Worm (Caenorhabditis elegans) whole organism, L1 larva: Measurements from ENCODE around the gene lars-1.

Experiments
- C16A3.4 ChIP-seq: fragments of 150-350 bp; optimal IDR thresholded peaks from 2 replicates; lab custom pipeline; 2014; ENCODE audit warnings: missing biosample characterization, missing genetic modification characterization
- aha-1 ChIP-seq: fragments of 150-350 bp; optimal IDR thresholded peaks from 2 replicates; lab custom pipeline; 2014; ENCODE audit warnings: missing biosample characterization, missing genetic modification characterization
- aly-2 ChIP-seq: fragments of 150-350 bp; optimal IDR thresholded peaks from 2 replicates; lab custom pipeline; 2014; ENCODE audit warnings: missing biosample characterization, missing genetic modification characterization
- ama-1 ChIP-seq: fragments of 150-350 bp; optimal IDR thresholded peaks from 2 replicates; lab custom pipeline; 2014
- blmp-1 ChIP-seq: fragments of 150-350 bp; optimal IDR thresholded peaks from 2 replicates; lab custom pipeline; 2014; ENCODE audit warnings: missing biosample characterization, missing genetic modification characterization
- ceh-82 ChIP-seq, 3 experiments: fragments of 150-350 bp in 1 of 3; sonication (generic microtip) in 2 of 3; optimal IDR thresholded peaks; 2 replicates each; lab custom pipeline; 2014 to 2017; ENCODE audit warnings: missing biosample characterization in 3 of 3, missing genetic modification characterization in 3 of 3
- dsc-1 ChIP-seq: sonication (generic microtip); optimal IDR thresholded peaks from 2 replicates; lab custom pipeline; 2016; ENCODE audit warnings: mild to moderate bottlenecking, missing genetic modification characterization, missing compliant biosample characterization
- efl-1 ChIP-seq, 4 experiments: fragments of 150-350 bp; optimal IDR thresholded peaks in 3 of 4; peaks in 1 of 4; 1 replicate in 1 of 4; 2 replicates in 3 of 4; lab custom pipeline; 2014; ENCODE audit warnings: missing biosample characterization in 2 of 4, missing genetic modification characterization in 2 of 4, missing genetic modification reagents in 2 of 4
- ets-5 ChIP-seq: fragments of 200-800 bp; sonication (Bioruptor generic); IDR thresholded peaks from 2 replicates; pipeline ENCODE4 v1.3.6; 2022; ENCODE audit warnings: missing genetic modification characterization, missing compliant biosample characterization
- fkh-10 ChIP-seq: sonication (generic microtip); optimal IDR thresholded peaks from 2 replicates; lab custom pipeline; 2017; ENCODE audit warnings: missing biosample characterization, missing genetic modification reagents, missing genetic modification characterization
- fkh-8 ChIP-seq: sonication (generic microtip); optimal IDR thresholded peaks from 2 replicates; lab custom pipeline; 2016; ENCODE audit warnings: mild to moderate bottlenecking, missing genetic modification characterization, missing compliant biosample characterization
- fos-1 ChIP-seq: fragments of 150-350 bp; optimal IDR thresholded peaks from 2 replicates; lab custom pipeline; 2014; ENCODE audit warnings: missing biosample characterization, missing genetic modification characterization
- hlh-4 ChIP-seq: sonication (generic microtip); optimal IDR thresholded peaks from 2 replicates; lab custom pipeline; 2016; ENCODE audit warnings: mild to moderate bottlenecking, missing genetic modification characterization, missing compliant biosample characterization
- irx-1 ChIP-seq: sonication (generic microtip); optimal IDR thresholded peaks from 2 replicates; lab custom pipeline; 2016; ENCODE audit warnings: missing genetic modification characterization, missing compliant biosample characterization
- jun-1 ChIP-seq: fragments of 150-350 bp; optimal IDR thresholded peaks from 2 replicates; lab custom pipeline; 2014; ENCODE audit warnings: missing biosample characterization, missing genetic modification reagents, missing genetic modification characterization
- lin-13 ChIP-seq: fragments of 150-350 bp; optimal IDR thresholded peaks from 2 replicates; lab custom pipeline; 2014; ENCODE audit warnings: missing biosample characterization, missing genetic modification reagents, missing genetic modification characterization
- lin-14 ChIP-seq: fragments of 200-800 bp; sonication (Bioruptor generic); optimal IDR thresholded peaks from 2 replicates; lab custom pipeline; 2018; ENCODE audit warnings: mild to moderate bottlenecking, missing genetic modification characterization, moderate library complexity, missing compliant biosample characterization
- lin-35 ChIP-seq, 2 experiments: fragments of 150-350 bp; optimal IDR thresholded peaks; 2 replicates each; lab custom pipeline; 2014; ENCODE audit warnings: missing biosample characterization in 2 of 2, missing genetic modification characterization in 2 of 2, missing genetic modification reagents in 2 of 2
- lin-39 ChIP-seq: fragments of 150-350 bp; optimal IDR thresholded peaks from 2 replicates; lab custom pipeline; 2014; ENCODE audit warnings: missing biosample characterization, missing genetic modification reagents, missing genetic modification characterization
- nhr-11 ChIP-seq: fragments of 150-350 bp; optimal IDR thresholded peaks from 2 replicates; lab custom pipeline; 2014; ENCODE audit warnings: missing biosample characterization, missing genetic modification characterization
- nhr-19 ChIP-seq: fragments of 200-800 bp; sonication (Bioruptor generic); conservative IDR thresholded peaks from 2 replicates; pipeline ENCODE4 v1.3.6; 2022; ENCODE audit warnings: missing genetic modification characterization, missing compliant biosample characterization
- nhr-237 ChIP-seq: fragments of 150-350 bp; optimal IDR thresholded peaks from 2 replicates; lab custom pipeline; 2014; ENCODE audit warnings: missing biosample characterization, missing genetic modification characterization
- nhr-71 ChIP-seq: sonication (generic microtip); optimal IDR thresholded peaks from 2 replicates; lab custom pipeline; 2016; ENCODE audit warnings: mild to moderate bottlenecking, missing genetic modification characterization, moderate library complexity, missing compliant biosample characterization
- nhr-76 ChIP-seq: sonication (generic microtip); optimal IDR thresholded peaks from 2 replicates; lab custom pipeline; 2017; ENCODE audit warnings: missing biosample characterization, missing genetic modification characterization
- nhr-77 ChIP-seq: fragments of 150-350 bp; optimal IDR thresholded peaks from 2 replicates; lab custom pipeline; 2014; ENCODE audit warnings: missing biosample characterization, missing genetic modification characterization
- nhr-85 ChIP-seq: sonication (generic microtip); peaks from one replicate; lab custom pipeline; 2016; ENCODE audit warnings: missing genetic modification characterization, inconsistent platforms, missing compliant biosample characterization
- pag-3 ChIP-seq: sonication (generic microtip); optimal IDR thresholded peaks from 2 replicates; lab custom pipeline; 2017; ENCODE audit warnings: missing genetic modification characterization, mild to moderate bottlenecking, missing compliant biosample characterization, antibody characterized with exemption, borderline replicate concordance; ENCODE audit not compliant: insufficient read depth
- pax-3 ChIP-seq: fragments of 200-800 bp; sonication (Bioruptor generic); optimal IDR thresholded peaks from 2 replicates; lab custom pipeline; 2018; ENCODE audit warnings: mild to moderate bottlenecking, missing genetic modification characterization, moderate library complexity, missing compliant biosample characterization
- skn-1 ChIP-seq: fragments of 150-350 bp; optimal IDR thresholded peaks from 2 replicates; lab custom pipeline; 2014; ENCODE audit warnings: missing biosample characterization, missing genetic modification characterization
- snu-23 ChIP-seq: sonication (generic microtip); optimal IDR thresholded peaks from 2 replicates; lab custom pipeline; 2016; ENCODE audit warnings: missing genetic modification characterization, missing compliant biosample characterization
- sox-4 ChIP-seq: sonication (generic microtip); optimal IDR thresholded peaks from 2 replicates; lab custom pipeline; 2016; ENCODE audit warnings: missing genetic modification characterization, missing compliant biosample characterization
- unc-86 ChIP-seq: sonication (generic microtip); optimal IDR thresholded peaks from 2 replicates; lab custom pipeline; 2016; ENCODE audit warnings: missing genetic modification characterization, missing compliant biosample characterization
- unc-98 ChIP-seq: fragments of 200-800 bp; sonication (Bioruptor generic); IDR thresholded peaks from 2 replicates; pipeline ENCODE4 v1.3.6; 2022; ENCODE audit warnings: missing genetic modification characterization, missing compliant biosample characterization
- vab-15 ChIP-seq: sonication (generic microtip); optimal IDR thresholded peaks from 2 replicates; lab custom pipeline; 2017; ENCODE audit warnings: missing genotype, mild to moderate bottlenecking, missing genetic modification characterization, missing compliant biosample characterization
- xbp-1 ChIP-seq: sonication (generic microtip); optimal IDR thresholded peaks from 2 replicates; lab custom pipeline; 2016; ENCODE audit warnings: missing genetic modification characterization, missing compliant biosample characterization
- zag-1 ChIP-seq: fragments of 150-350 bp; optimal IDR thresholded peaks from 2 replicates; lab custom pipeline; 2014; ENCODE audit warnings: missing biosample characterization, missing genetic modification characterization
- ztf-11 ChIP-seq, 2 experiments: sonication (generic microtip); optimal IDR thresholded peaks; 2 replicates each; lab custom pipeline; 2016 to 2017; ENCODE audit warnings: missing genetic modification characterization in 2 of 2, missing biosample characterization in 1 of 2, missing compliant biosample characterization in 1 of 2
- ztf-4 ChIP-seq: fragments of 150-350 bp; optimal IDR thresholded peaks from 2 replicates; lab custom pipeline; 2014; ENCODE audit warnings: missing biosample characterization, missing genetic modification characterization

lars-1 gene

ce11 chrIII:4170903-4171377 is 15.7 kb downstream of the lars-1 start, which contains the start of the genes rnf-121 and C16C10.4 (continued):
- TF ChIP-seq lin-13 (GFP tag; lab: Kevin White, UChicago), result no peak

- no peak for TF ChIP-seq skn-1 (tag; lab: Kevin White, UChicago)
- no peak for TF ChIP-seq aha-1 (tag; lab: Kevin White, UChicago)
- TF ChIP-seq unc-86 (tag; lab: Kevin White, UChicago), result no peak
- no peak for TF ChIP-seq nhr-71
- TF ChIP-seq pax-3 (tag; lab: Kevin White, UChicago), result no peak
- no peak for TF ChIP-seq ztf-4 (tag; lab: Kevin White, UChicago)
- no peak for TF ChIP-seq blmp-1 (tag; lab: Kevin White, UChicago)
- TF ChIP-seq lin-39 (tag; lab: Kevin White, UChicago), result no peak
- TF ChIP-seq pag-3 (tag; lab: Kevin White, UChicago), result no peak
- TF ChIP-seq aly-2 (tag; lab: Kevin White, UChicago), result no peak
- no peak for TF ChIP-seq ztf-11 (tag; optimal IDR thresholded peaks at IDR 0.05; lab: Kevin White, UChicago)
- TF ChIP-seq lin-35 (GFP tag; optimal IDR thresholded peaks at IDR 0.05; lab: Kevin White, UChicago), result no peak
- no peak for TF ChIP-seq xbp-1 (tag; lab: Kevin White, UChicago)
- no peak for TF ChIP-seq nhr-237 (tag; lab: Kevin White, UChicago)
- TF ChIP-seq nhr-77, result no peak
- TF ChIP-seq zag-1 (tag; lab: Kevin White, UChicago), result no peak
Measured at ce11 chrIII:4168665-4169064, 17.9 kb downstream of the lars-1 start, which contains the start of gene ccdc-55. Gene ccdc-55, minus strand, starts transcription at chrIII:4168765.

- TF ChIP-seq C16A3.4 (tag; lab: Kevin White, UChicago), result no peak
- TF ChIP-seq hlh-4 (tag; lab: Kevin White, UChicago), result no peak
- no peak for TF ChIP-seq lin-14 (GFP tag; lab: Kevin White, UChicago)
- no peak for TF ChIP-seq jun-1 (tag; lab: Kevin White, UChicago)
- TF ChIP-seq efl-1 (optimal IDR thresholded peaks at IDR 0.05; lab: Kevin White, UChicago), result no peak
- TF ChIP-seq efl-1 (GFP tag; optimal IDR thresholded peaks at IDR 0.05 in 1 of 2; lab: Kevin White, UChicago), result no peak
- no peak for TF ChIP-seq dsc-1 (tag; lab: Kevin White, UChicago)
- no peak for TF ChIP-seq ceh-82 (tag; optimal IDR thresholded peaks at IDR 0.05; lab: Kevin White, UChicago)
- no peak for TF ChIP-seq unc-86 (tag; lab: Kevin White, UChicago)
- no peak for TF ChIP-seq irx-1 (tag; lab: Kevin White, UChicago)
- no peak for TF ChIP-seq nhr-11 (tag; lab: Kevin White, UChicago)
- no peak for TF ChIP-seq nhr-85 (tag; lab: Kevin White, UChicago)
- TF ChIP-seq aha-1 (tag; lab: Kevin White, UChicago), result no peak
- no peak for TF ChIP-seq vab-15 (tag; lab: Kevin White, UChicago)
- no peak for TF ChIP-seq ets-5 (GFP tag; lab: Robert Waterston, UW)
- TF ChIP-seq sox-4, result no peak
- TF ChIP-seq ztf-4 (tag; lab: Kevin White, UChicago), result no peak
Measured at ce11 chrIII:4166745-4167144, 19.9 kb downstream of the lars-1 start, which contains the start of gene rnf-5. Gene rnf-5, minus strand, starts transcription at chrIII:4166845.

ce11 chrIII:4164071-4164470 is 22.5 kb downstream of the lars-1 start, which contains the start of gene C16C10.8:
Gene C16C10.8, minus strand, starts transcription at chrIII:4164171.
- TF ChIP-seq unc-86 (tag; lab: Kevin White, UChicago) (no peak), skn-1 (tag; lab: Kevin White, UChicago) (no peak), fkh-8 (no peak), fkh-10 (GFP tag; lab: Kevin White, UChicago) (no peak), pag-3 (tag; lab: Kevin White, UChicago) (no peak), jun-1 (tag; lab: Kevin White, UChicago) (no peak), vab-15 (tag; lab: Kevin White, UChicago) (no peak), unc-98 (GFP tag; lab: Robert Waterston, UW) (no peak), fos-1 (tag; lab: Kevin White, UChicago) (no peak), sox-4 (no peak), nhr-76 (tag; lab: Kevin White, UChicago) (no peak), nhr-19 (no peak), snu-23 (no peak), hlh-4 (tag; lab: Kevin White, UChicago) (no peak), ama-1 (lab: Kevin White, UChicago) (no peak)
